Comparison of ENCODE assay signal across 8 worm cellular contexts in the genomic region with DNA sequence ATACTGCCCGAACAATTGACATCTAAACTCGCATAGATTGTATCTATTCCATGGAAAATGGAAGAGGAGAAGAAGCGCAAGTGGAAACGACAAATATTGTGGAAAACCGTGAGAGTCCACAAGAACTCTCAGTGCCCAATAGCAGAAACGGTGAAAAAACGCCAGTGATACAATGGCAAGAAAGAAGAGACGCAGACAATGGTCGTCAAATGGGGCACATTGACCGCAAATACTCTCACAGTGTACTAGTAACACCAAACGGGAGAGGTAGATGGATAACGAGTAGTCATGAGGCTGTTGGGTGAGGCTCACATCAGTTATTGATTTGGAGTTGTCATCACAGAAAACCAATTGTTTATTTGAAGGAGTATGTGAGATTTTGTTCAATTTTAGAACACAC.
TF ChIP-seq lines count a peak whose summit lies in the region.

A gene (minus strand): TSS at position 27 of the 400 bp plus-strand sequence.

TF ChIP-seq in whole organism, L1 larva, 84 proteins besides CTCF, POLR2A, EP300 and RAD21 (continues in another document):
- TF ChIP-seq mdl-1 (tag; optimal IDR thresholded peaks at IDR 0.05; lab: Kevin White, UChicago) (peak in 1 of 2 experiments; percentile 56), lin-14 (GFP tag; optimal IDR thresholded peaks at IDR 0.05; lab: Kevin White, UChicago) (peak; percentile 75), aha-1 (tag; optimal IDR thresholded peaks at IDR 0.05; lab: Kevin White, UChicago) (no peak), fkh-8 (tag; optimal IDR thresholded peaks at IDR 0.05; lab: Kevin White, UChicago) (peak; percentile 40), elt-2 (tag; optimal IDR thresholded peaks at IDR 0.05; lab: Kevin White, UChicago) (peak; percentile 8), ama-1 (optimal IDR thresholded peaks at IDR 0.05; lab: Kevin White, UChicago) (no peak), Y116A8C.19 (tag; optimal IDR thresholded peaks at IDR 0.05; lab: Kevin White, UChicago; ENCODE audit: borderline replicate concordance) (no peak), nhr-76 (tag; optimal IDR thresholded peaks at IDR 0.05; lab: Kevin White, UChicago) (no peak), nhr-77 (tag; optimal IDR thresholded peaks at IDR 0.05; lab: Kevin White, UChicago) (peak; percentile 51), ztf-11 (tag; optimal IDR thresholded peaks at IDR 0.05; lab: Kevin White, UChicago) (no peak)

TF ChIP-seq in whole organism, L2 larva, 48 proteins besides CTCF, POLR2A, EP300 and RAD21 (continues in another document):
- TF ChIP-seq sma-9 (GFP tag; optimal IDR thresholded peaks at IDR 0.05; lab: Kevin White, UChicago) (peak; percentile 49), sma-9 (tag; optimal IDR thresholded peaks at IDR 0.05; lab: Kevin White, UChicago) (no peak), unc-62 (GFP tag; optimal IDR thresholded peaks at IDR 0.05; lab: Kevin White, UChicago) (no peak), sma-3 (GFP tag; optimal IDR thresholded peaks at IDR 0.05; lab: Kevin White, UChicago) (peak; percentile 12), nhr-25 (tag; optimal IDR thresholded peaks at IDR 0.05; lab: Kevin White, UChicago) (no peak), nhr-21 (tag; optimal IDR thresholded peaks at IDR 0.05; lab: Kevin White, UChicago) (no peak), lin-13 (GFP tag; optimal IDR thresholded peaks at IDR 0.05; lab: Kevin White, UChicago) (peak; percentile 9), nhr-129 (tag; optimal IDR thresholded peaks at IDR 0.05; lab: Kevin White, UChicago) (peak; percentile 90), crh-2 (tag; optimal IDR thresholded peaks at IDR 0.05; lab: Kevin White, UChicago) (peak; percentile 11), lin-11 (tag; optimal IDR thresholded peaks at IDR 0.05; lab: Kevin White, UChicago) (no peak), elt-1 (tag; optimal IDR thresholded peaks at IDR 0.05; lab: Kevin White, UChicago) (no peak)

TF ChIP-seq in whole organism, L3 larva, 47 proteins besides CTCF, POLR2A, EP300 and RAD21 (continues in another document):
- no peak for TF ChIP-seq nhr-11 (tag; optimal IDR thresholded peaks at IDR 0.05; lab: Kevin White, UChicago)
- no peak for TF ChIP-seq zag-1 (tag; optimal IDR thresholded peaks at IDR 0.05; lab: Kevin White, UChicago)
- peak; percentile 25 for TF ChIP-seq egl-5 (tag; optimal IDR thresholded peaks at IDR 0.05; lab: Kevin White, UChicago)
- no peak for TF ChIP-seq elt-3 (tag; optimal IDR thresholded peaks at IDR 0.05; lab: Kevin White, UChicago)
- peak; percentile 41 for TF ChIP-seq ceh-28 (tag; optimal IDR thresholded peaks at IDR 0.05; lab: Kevin White, UChicago)
- TF ChIP-seq elt-2 (tag; optimal IDR thresholded peaks at IDR 0.05; lab: Kevin White, UChicago) = peak; percentile 36
- TF ChIP-seq nfya-1 (tag; optimal IDR thresholded peaks at IDR 0.05; lab: Kevin White, UChicago; ENCODE audit: insufficient read depth) = peak; percentile 74
- peak; percentile 11 for TF ChIP-seq lin-15B (tag; optimal IDR thresholded peaks at IDR 0.05; lab: Kevin White, UChicago)
- TF ChIP-seq ztf-11 (tag; optimal IDR thresholded peaks at IDR 0.05; lab: Kevin White, UChicago) = no peak
- no peak for TF ChIP-seq nhr-77 (tag; optimal IDR thresholded peaks at IDR 0.05; lab: Kevin White, UChicago)
- TF ChIP-seq lsy-12 (tag; optimal IDR thresholded peaks at IDR 0.05; lab: Kevin White, UChicago) = no peak

TF ChIP-seq in whole organism, L4 larva, 104 proteins besides CTCF, POLR2A, EP300 and RAD21 (continues in another document):
- TF ChIP-seq pha-4 (GFP tag; IDR thresholded peaks at IDR 0.05; lab: Robert Waterston, UW) (no peak), pha-4 (tag; optimal IDR thresholded peaks at IDR 0.05; lab: Kevin White, UChicago) (peak; percentile 87), set-16 (GFP tag; IDR thresholded peaks at IDR 0.05; lab: Robert Waterston, UW) (no peak), zip-2 (tag; optimal IDR thresholded peaks at IDR 0.05; lab: Kevin White, UChicago) (no peak), tra-1 (GFP tag; IDR thresholded peaks at IDR 0.05; lab: Robert Waterston, UW) (no peak), aly-2 (tag; optimal IDR thresholded peaks at IDR 0.05; lab: Kevin White, UChicago) (no peak), nhr-48 (tag; optimal IDR thresholded peaks at IDR 0.05; lab: Kevin White, UChicago) (no peak), cey-2 (tag; optimal IDR thresholded peaks at IDR 0.05; lab: Kevin White, UChicago; ENCODE audit: borderline replicate concordance, insufficient read depth) (no peak), Y105C5A.15 (GFP tag; IDR thresholded peaks at IDR 0.05; lab: Robert Waterston, UW) (no peak), zfp-2 (tag; optimal IDR thresholded peaks at IDR 0.05; lab: Kevin White, UChicago) (no peak), ceh-44 (GFP tag; IDR thresholded peaks at IDR 0.05; lab: Robert Waterston, UW) (no peak), ceh-82 (tag; optimal IDR thresholded peaks at IDR 0.05; lab: Kevin White, UChicago) (no peak)

TF ChIP-seq in whole organism, early embryonic, 17 proteins besides CTCF, POLR2A, EP300 and RAD21:
- peak; percentile 15 for TF ChIP-seq hmg-4 (GFP tag; optimal IDR thresholded peaks at IDR 0.05; lab: Kevin White, UChicago)
- no peak for TF ChIP-seq hmbx-1 (tag; optimal IDR thresholded peaks at IDR 0.05; lab: Kevin White, UChicago)
- TF ChIP-seq ets-7 (tag; optimal IDR thresholded peaks at IDR 0.05; lab: Kevin White, UChicago) = no peak

TF ChIP-seq in whole organism, late embryonic, 69 proteins besides CTCF, POLR2A, EP300 and RAD21 (continues in another document):
- TF ChIP-seq ceh-34 (tag; optimal IDR thresholded peaks at IDR 0.05; lab: Kevin White, UChicago) (no peak), C38D4.7 (GFP tag; optimal IDR thresholded peaks at IDR 0.05; lab: Kevin White, UChicago) (no peak), hlh-30 (tag; optimal IDR thresholded peaks at IDR 0.05; lab: Kevin White, UChicago; ENCODE audit: insufficient read depth) (peak; percentile 62), elt-2 (tag; optimal IDR thresholded peaks at IDR 0.05; lab: Kevin White, UChicago) (no peak), ttx-3 (tag; optimal IDR thresholded peaks at IDR 0.05; lab: Kevin White, UChicago) (no peak), K02D7.2 (tag; optimal IDR thresholded peaks at IDR 0.05; lab: Kevin White, UChicago) (no peak), pat-9 (tag; optimal IDR thresholded peaks at IDR 0.05; lab: Kevin White, UChicago) (no peak), pag-3 (tag; optimal IDR thresholded peaks at IDR 0.05; lab: Kevin White, UChicago; ENCODE audit: borderline replicate concordance) (no peak), fax-1 (tag; optimal IDR thresholded peaks at IDR 0.05; lab: Kevin White, UChicago) (no peak), ceh-6 (GFP tag; optimal IDR thresholded peaks at IDR 0.05; lab: Kevin White, UChicago) (no peak), ceh-22 (tag; optimal IDR thresholded peaks at IDR 0.05; lab: Kevin White, UChicago) (no peak), ceh-31 (tag; optimal IDR thresholded peaks at IDR 0.05; lab: Kevin White, UChicago) (peak; percentile 20), nfya-1 (tag; optimal IDR thresholded peaks at IDR 0.05; lab: Kevin White, UChicago) (peak; percentile 67), unc-86 (tag; optimal IDR thresholded peaks at IDR 0.05; lab: Kevin White, UChicago) (no peak), hlh-6 (tag; optimal IDR thresholded peaks at IDR 0.05; lab: Kevin White, UChicago) (no peak)

TF ChIP-seq in whole organism, mixed stage, embryonic, 35 proteins besides CTCF, POLR2A, EP300 and RAD21:
- TF ChIP-seq sptf-1 (tag; optimal IDR thresholded peaks at IDR 0.05; lab: Kevin White, UChicago) (no peak), unc-62 (GFP tag; optimal IDR thresholded peaks at IDR 0.05; lab: Kevin White, UChicago) (no peak), sem-2 (GFP tag; optimal IDR thresholded peaks at IDR 0.05; lab: Kevin White, UChicago) (no peak), zip-8 (tag; optimal IDR thresholded peaks at IDR 0.05; lab: Kevin White, UChicago) (no peak), drap-1 (GFP tag; optimal IDR thresholded peaks at IDR 0.05; lab: Kevin White, UChicago) (no peak), mls-2 (tag; optimal IDR thresholded peaks at IDR 0.05; lab: Kevin White, UChicago) (peak; percentile 15), lsy-2 (tag; optimal IDR thresholded peaks at IDR 0.05; lab: Kevin White, UChicago) (peak; percentile 38), pha-4 (tag; optimal IDR thresholded peaks at IDR 0.05; lab: Kevin White, UChicago) (peak; percentile 29), ham-2 (GFP tag; optimal IDR thresholded peaks at IDR 0.05; lab: Kevin White, UChicago) (no peak), unc-120 (tag; optimal IDR thresholded peaks at IDR 0.05; lab: Kevin White, UChicago; ENCODE audit: poor library complexity, severe bottlenecking) (peak; percentile 10), ceh-83 (GFP tag; optimal IDR thresholded peaks at IDR 0.05; lab: Kevin White, UChicago) (no peak), ces-1 (GFP tag; optimal IDR thresholded peaks at IDR 0.05; lab: Kevin White, UChicago) (peak; percentile 21), mep-1 (tag; optimal IDR thresholded peaks at IDR 0.05; lab: Kevin White, UChicago) (peak; percentile 43), lin-13 (tag; optimal IDR thresholded peaks at IDR 0.05; lab: Kevin White, UChicago) (peak; percentile 21), nhr-76 (tag; optimal IDR thresholded peaks at IDR 0.05; lab: Kevin White, UChicago) (no peak)

TF ChIP-seq in whole organism, young adult, 124 proteins besides CTCF, POLR2A, EP300 and RAD21 (continues in another document):
- TF ChIP-seq nfya-1 (tag; optimal IDR thresholded peaks at IDR 0.05; lab: Kevin White, UChicago; ENCODE audit: borderline replicate concordance, insufficient read depth) = no peak
- no peak for TF ChIP-seq attf-3 (GFP tag; conservative IDR thresholded peaks at IDR 0.05; lab: Robert Waterston, UW)
- TF ChIP-seq attf-5 (GFP tag; optimal IDR thresholded peaks at IDR 0.05; lab: Kevin White, UChicago) = peak; percentile 27
- no peak for TF ChIP-seq madf-6 (GFP tag; IDR thresholded peaks at IDR 0.05; lab: Robert Waterston, UW)
- no peak for TF ChIP-seq F39B2.1 (GFP tag; IDR thresholded peaks at IDR 0.05; lab: Robert Waterston, UW)
- no peak for TF ChIP-seq repo-1 (tag; optimal IDR thresholded peaks at IDR 0.05; lab: Kevin White, UChicago)
- TF ChIP-seq Y56A3A.18 (GFP tag; IDR thresholded peaks at IDR 0.05; lab: Robert Waterston, UW) = no peak
- no peak for TF ChIP-seq him-1 (tag; optimal IDR thresholded peaks at IDR 0.05; lab: Kevin White, UChicago)
- no peak for TF ChIP-seq B0035.1 (tag; optimal IDR thresholded peaks at IDR 0.05; lab: Kevin White, UChicago)
- TF ChIP-seq ztf-3 (GFP tag; optimal IDR thresholded peaks at IDR 0.05; lab: Kevin White, UChicago) = no peak
- TF ChIP-seq Y79H2A.3 (GFP tag; conservative IDR thresholded peaks at IDR 0.05; lab: Robert Waterston, UW) = no peak
- TF ChIP-seq mxl-1 (tag; optimal IDR thresholded peaks at IDR 0.05; lab: Kevin White, UChicago) = no peak
- TF ChIP-seq B0261.1 (tag; optimal IDR thresholded peaks at IDR 0.05; lab: Kevin White, UChicago) = no peak
- TF ChIP-seq hsf-1 (GFP tag; IDR thresholded peaks at IDR 0.05; lab: Robert Waterston, UW) = no peak
- TF ChIP-seq K11D2.4 (GFP tag; IDR thresholded peaks at IDR 0.05; lab: Robert Waterston, UW) = no peak
- no peak for TF ChIP-seq tbx-9 (tag; optimal IDR thresholded peaks at IDR 0.05; lab: Kevin White, UChicago; ENCODE audit: borderline replicate concordance)
- no peak for TF ChIP-seq cebp-1 (GFP tag; IDR thresholded peaks at IDR 0.05; lab: Robert Waterston, UW)
- TF ChIP-seq cebp-1 (tag; optimal IDR thresholded peaks at IDR 0.05; lab: Kevin White, UChicago) = no peak
- no peak for TF ChIP-seq chd-7 (tag; optimal IDR thresholded peaks at IDR 0.05; lab: Kevin White, UChicago)
- TF ChIP-seq let-526 (GFP tag; IDR thresholded peaks at IDR 0.05; lab: Robert Waterston, UW) = no peak
